Fruit fly (Drosophila melanogaster) whole organism: ENCODE results near the gene Phf5a.

Experiments used
- CG8478 ChIP-seq: fragments of >200 bp; optimal IDR thresholded peaks from 2 replicates; lab custom pipeline; 2018; ENCODE audit warnings: inconsistent platforms
- Dll ChIP-seq: fragments of >200 bp; optimal IDR thresholded peaks from 2 replicates; lab custom pipeline; 2017
- EcR ChIP-seq, 2 experiments: fragments of >200 bp; optimal IDR thresholded peaks; 2 replicates each; lab custom pipeline; 2017; ENCODE audit warnings: missing biosample characterization in 2 of 2, missing genetic modification characterization in 2 of 2, missing genetic modification reagents in 2 of 2
- usp ChIP-seq: fragments of >200 bp; optimal IDR thresholded peaks from 2 replicates; lab custom pipeline; 2017; ENCODE audit warnings: missing biosample characterization, missing genetic modification characterization, mixed read lengths

DNA sequence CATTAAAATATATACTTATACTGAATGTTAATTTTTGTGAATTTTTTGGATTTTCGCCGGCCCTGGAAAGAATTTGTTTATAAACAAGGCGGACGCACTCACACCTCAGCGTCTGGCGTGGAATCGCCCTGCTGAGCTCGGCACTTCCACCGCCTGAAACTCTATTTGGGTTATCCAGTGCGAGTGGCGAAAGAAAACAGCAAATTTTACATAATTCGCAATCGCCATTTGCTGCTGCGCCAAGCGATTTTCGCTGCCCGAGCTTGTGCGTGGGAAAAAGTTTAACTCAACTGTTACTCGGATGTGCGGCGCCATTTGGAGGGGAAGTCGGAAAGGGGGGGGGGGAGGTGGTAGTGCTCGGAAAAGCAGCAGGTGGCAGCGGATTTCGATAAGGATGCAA, 42.3 kb upstream of the Phf5a start:
- TF ChIP-seq EcR (GFP tag; optimal IDR thresholded peaks at IDR 0.05; lab: Kevin White, UChicago) (no peak), CG8478 (lab: Kevin White, UChicago) (no peak), Dll (lab: Kevin White, UChicago) (no peak), usp (GFP tag; lab: Kevin White, UChicago) (no peak)
